Fruit fly (Drosophila melanogaster) whole organism, embryonic: ENCODE results near the gene dock.

ENCODE experiments used
- CG10209 ChIP-seq: fragments of 200-800 bp; sonication (Bioruptor generic); optimal IDR thresholded peaks from 3 replicates; lab custom pipeline; 2017; ENCODE audit warnings: missing biosample characterization, mild to moderate bottlenecking, missing genetic modification characterization, missing genetic modification reagents
- CG10959 ChIP-seq: fragments of 200-800 bp; sonication (Bioruptor generic); IDR thresholded peaks from 2 replicates; pipeline ENCODE4 v1.3.6; 2022; ENCODE audit warnings: missing biosample characterization, missing genetic modification characterization
- CG18619 ChIP-seq: fragments of 200-800 bp; sonication (Bioruptor generic); optimal IDR thresholded peaks from 3 replicates; lab custom pipeline; 2017; ENCODE audit warnings: missing biosample characterization, mild to moderate bottlenecking, missing genetic modification characterization
- CG30020 ChIP-seq: fragments of 200-800 bp; optimal IDR thresholded peaks from 2 replicates; lab custom pipeline; 2019; ENCODE audit warnings: missing biosample characterization, mild to moderate bottlenecking, missing genetic modification characterization, moderate library complexity
- CG3726 ChIP-seq: fragments of 200-800 bp; sonication (Bioruptor generic); IDR thresholded peaks from 3 replicates; pipeline ENCODE4, ENCODE4 v1.3.6; 2022; ENCODE audit warnings: missing biosample characterization, missing genetic modification characterization
- CrebB ChIP-seq: fragments of 200-800 bp; sonication (Bioruptor generic); optimal IDR thresholded peaks from 3 replicates; lab custom pipeline; 2018; ENCODE audit warnings: missing biosample characterization, mild to moderate bottlenecking, missing genetic modification characterization
- Hr39 ChIP-seq: fragments of >200 bp; optimal IDR thresholded peaks from 2 replicates; lab custom pipeline; 2017
- bab2 ChIP-seq: fragments of 200-800 bp; sonication (Bioruptor generic); optimal IDR thresholded peaks from 2 replicates; lab custom pipeline; 2016; ENCODE audit warnings: missing biosample characterization, missing genetic modification characterization
- dysf ChIP-seq: fragments of 200-800 bp; sonication (Bioruptor generic); IDR thresholded peaks from 3 replicates; pipeline ENCODE4 v1.3.6; 2022; ENCODE audit warnings: missing biosample characterization, missing genetic modification characterization
- her ChIP-seq: fragments of 200-800 bp; sonication (Bioruptor generic); optimal IDR thresholded peaks from 2 replicates; lab custom pipeline; 2016; ENCODE audit warnings: missing biosample characterization, missing genetic modification characterization
- insv ChIP-seq, 2 experiments: fragments of 200-800 bp; sonication (Bioruptor generic); optimal IDR thresholded peaks; 3 replicates each; lab custom pipeline; 2016 to 2018; ENCODE audit warnings: missing biosample characterization in 2 of 2, missing genetic modification characterization in 2 of 2
- sd ChIP-seq: fragments of 200-800 bp; sonication (Bioruptor generic); optimal IDR thresholded peaks from 3 replicates; lab custom pipeline; 2018; ENCODE audit warnings: missing biosample characterization, mild to moderate bottlenecking, missing genetic modification characterization, moderate library complexity
- sqz ChIP-seq: fragments of 200-800 bp; sonication (Bioruptor generic); optimal IDR thresholded peaks from 3 replicates; lab custom pipeline; 2018; ENCODE audit warnings: missing biosample characterization, mild to moderate bottlenecking, missing genetic modification characterization

- peak; percentile 27 for TF ChIP-seq bab2
- peak; percentile 44 for TF ChIP-seq CG30020
- no peak for TF ChIP-seq Hr39 (lab: Kevin White, UChicago)
- peak in 1 of 2 experiments; percentile 54 for TF ChIP-seq insv (GFP tag; optimal IDR thresholded peaks at IDR 0.05; lab: Kevin White, UChicago)
- no peak for TF ChIP-seq CG3726 (GFP tag; lab: Robert Waterston, UW)
- no peak for TF ChIP-seq CG10209 (GFP tag; lab: Kevin White, UChicago)
- TF ChIP-seq CG10959 (GFP tag; lab: Robert Waterston, UW), result no peak
- TF ChIP-seq sqz, result peak; percentile 39
- TF ChIP-seq CrebB (tag; lab: Kevin White, UChicago), result peak; percentile 69
- TF ChIP-seq CG18619 (GFP tag; lab: Kevin White, UChicago), result peak; percentile 14
- peak; percentile 86 for TF ChIP-seq sd (tag; lab: Kevin White, UChicago)
- no peak for TF ChIP-seq dysf
- TF ChIP-seq her (GFP tag; lab: Kevin White, UChicago), result peak; percentile 67
Measured at dm6 chr2L:850727-851257, 25.0 kb downstream of the dock start, which contains the start of gene drongo.
